Worm (Caenorhabditis elegans): ENCODE measurements around the gene R08C7.8.

The R08C7.8 gene

DNA sequence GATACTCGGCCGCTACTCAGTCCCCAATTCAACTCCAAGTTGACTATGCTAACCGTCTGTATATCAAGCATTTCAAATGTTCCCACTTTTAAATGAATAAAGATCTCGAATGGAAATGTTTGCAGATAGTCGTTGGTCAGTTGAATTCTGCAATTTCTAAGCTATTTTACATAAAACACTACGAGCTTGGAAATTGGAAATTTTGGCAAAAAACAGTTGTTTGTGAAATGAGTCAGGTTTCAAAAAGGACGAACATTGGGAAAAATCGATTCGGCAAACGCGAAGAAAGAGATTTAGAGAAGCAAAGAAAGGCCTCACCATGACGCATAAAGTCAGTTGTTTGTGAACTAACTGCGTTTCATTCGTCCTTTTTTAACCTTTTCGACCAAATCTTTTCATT, 12.5 kb upstream of the R08C7.8 start (continued):
- no peak for TF ChIP-seq efl-3 (GFP tag; optimal IDR thresholded peaks at IDR 0.05)
- TF ChIP-seq nhr-20 (tag; optimal IDR thresholded peaks at IDR 0.05): peak; percentile 54
- no peak for TF ChIP-seq lin-15B (tag; optimal IDR thresholded peaks at IDR 0.05)
- TF ChIP-seq nhr-12 (tag; optimal IDR thresholded peaks at IDR 0.05): no peak
- TF ChIP-seq ceh-63 (GFP tag; optimal IDR thresholded peaks at IDR 0.05): no peak
- no peak for TF ChIP-seq zag-1 (tag; optimal IDR thresholded peaks at IDR 0.05)
- no peak for TF ChIP-seq ztf-4 (tag; optimal IDR thresholded peaks at IDR 0.05)
- no peak for TF ChIP-seq fkh-4 (tag; optimal IDR thresholded peaks at IDR 0.05; ENCODE audit: borderline replicate concordance)
- peak; percentile 63 for TF ChIP-seq nhr-71 (tag; optimal IDR thresholded peaks at IDR 0.05)
- TF ChIP-seq nhr-84 (tag; optimal IDR thresholded peaks at IDR 0.05): no peak
- TF ChIP-seq mef-2 (tag; optimal IDR thresholded peaks at IDR 0.05): no peak
- TF ChIP-seq tlp-1 (tag; optimal IDR thresholded peaks at IDR 0.05): no peak
- no peak for TF ChIP-seq nhr-76 (tag; optimal IDR thresholded peaks at IDR 0.05)
- TF ChIP-seq efl-1 (optimal IDR thresholded peaks at IDR 0.05): peak; percentile 55 to 60
- peak; percentile 37 to 48 for TF ChIP-seq efl-1 (GFP tag; optimal IDR thresholded peaks at IDR 0.05 in 1 of 2)
- peak; percentile 41 for TF ChIP-seq rnt-1 (tag; optimal IDR thresholded peaks at IDR 0.05)
- no peak for TF ChIP-seq unc-30 (tag; optimal IDR thresholded peaks at IDR 0.05)
- no peak for TF ChIP-seq C16A3.4 (tag; optimal IDR thresholded peaks at IDR 0.05)
- no peak for TF ChIP-seq nhr-11 (tag; optimal IDR thresholded peaks at IDR 0.05)
- no peak for TF ChIP-seq irx-1 (tag; optimal IDR thresholded peaks at IDR 0.05)
- no peak for TF ChIP-seq lir-3 (tag; optimal IDR thresholded peaks at IDR 0.05; ENCODE audit: poor library complexity)
- TF ChIP-seq unc-86 (tag; optimal IDR thresholded peaks at IDR 0.05): no peak
- TF ChIP-seq fos-1 (tag; optimal IDR thresholded peaks at IDR 0.05): peak; percentile 34
- TF ChIP-seq snpc-4 (tag; optimal IDR thresholded peaks at IDR 0.05): no peak
- peak; percentile 26; the same call in 1 of the 2 replicates for TF ChIP-seq nhr-19 (GFP tag; conservative IDR thresholded peaks at IDR 0.05)
- peak; percentile 41 for TF ChIP-seq swsn-7 (tag; optimal IDR thresholded peaks at IDR 0.05)
- no peak for TF ChIP-seq lin-39 (tag; optimal IDR thresholded peaks at IDR 0.05)
- TF ChIP-seq isw-1 (GFP tag; IDR thresholded peaks at IDR 0.05): no peak
- no peak for TF ChIP-seq aha-1 (tag; optimal IDR thresholded peaks at IDR 0.05)
- TF ChIP-seq elt-3 (tag; optimal IDR thresholded peaks at IDR 0.05): peak in 1 of 6 experiments; percentile 15
- peak; percentile 21 for TF ChIP-seq xbp-1 (tag; optimal IDR thresholded peaks at IDR 0.05)
- TF ChIP-seq ceh-88 (GFP tag; IDR thresholded peaks at IDR 0.05): no peak
- TF ChIP-seq jun-1 (tag; optimal IDR thresholded peaks at IDR 0.05): peak; percentile 47
- no peak for TF ChIP-seq hlh-17 (GFP tag; optimal IDR thresholded peaks at IDR 0.05; ENCODE audit: borderline replicate concordance)
- TF ChIP-seq ztf-11 (tag; optimal IDR thresholded peaks at IDR 0.05): peak in 1 of 2 experiments; percentile 23
- TF ChIP-seq nhr-77 (tag; optimal IDR thresholded peaks at IDR 0.05): peak; percentile 37
- TF ChIP-seq lin-35 (GFP tag; optimal IDR thresholded peaks at IDR 0.05): peak; percentile 46 to 59
- no peak for TF ChIP-seq mab-9 (GFP tag; IDR thresholded peaks at IDR 0.05)
- peak; percentile 58 for TF ChIP-seq lin-14 (GFP tag; optimal IDR thresholded peaks at IDR 0.05)
- TF ChIP-seq snu-23 (GFP tag; optimal IDR thresholded peaks at IDR 0.05): peak; percentile 44
- TF ChIP-seq unc-98 (GFP tag; IDR thresholded peaks at IDR 0.05): no peak
- no peak for TF ChIP-seq lin-13 (GFP tag; optimal IDR thresholded peaks at IDR 0.05)
- no peak for TF ChIP-seq ceh-90 (tag; optimal IDR thresholded peaks at IDR 0.05)
- no peak for TF ChIP-seq egl-27 (tag; optimal IDR thresholded peaks at IDR 0.05)
- no peak for TF ChIP-seq dsc-1 (tag; optimal IDR thresholded peaks at IDR 0.05)
- peak; percentile 13 to 45 (median 30) for TF ChIP-seq dpl-1 (GFP tag; optimal IDR thresholded peaks at IDR 0.05)
- TF ChIP-seq ets-5 (GFP tag; IDR thresholded peaks at IDR 0.05): no peak
- no peak for TF ChIP-seq nhr-237 (tag; optimal IDR thresholded peaks at IDR 0.05)
- TF ChIP-seq aly-2 (tag; optimal IDR thresholded peaks at IDR 0.05): peak; percentile 16
- peak; percentile 10 for TF ChIP-seq hpl-2 (GFP tag; optimal IDR thresholded peaks at IDR 0.05)
- no peak for TF ChIP-seq ceh-8 (GFP tag; optimal IDR thresholded peaks at IDR 0.05)
- TF ChIP-seq ama-1 (optimal IDR thresholded peaks at IDR 0.05): peak; percentile 74
- no peak for TF ChIP-seq pax-3 (tag; optimal IDR thresholded peaks at IDR 0.05)
- TF ChIP-seq sptf-1 (tag; optimal IDR thresholded peaks at IDR 0.05): no peak
- no peak for TF ChIP-seq grh-1 (GFP tag; IDR thresholded peaks at IDR 0.05)

Measured in whole organism, L1 larva.